Worm (Caenorhabditis elegans) whole organism, L1 larva: ENCODE results near the gene T27A10.2.

ENCODE experiments used
- alr-1 ChIP-seq: fragments of 200-800 bp; sonication (Bioruptor generic); optimal IDR thresholded peaks from 2 replicates; lab custom pipeline; 2018; ENCODE audit warnings: borderline replicate concordance, mild to moderate bottlenecking, missing genetic modification characterization, missing compliant biosample characterization
- aly-2 ChIP-seq: fragments of 150-350 bp; optimal IDR thresholded peaks from 2 replicates; lab custom pipeline; 2014; ENCODE audit warnings: missing biosample characterization, missing genetic modification characterization
- ama-1 ChIP-seq: fragments of 150-350 bp; optimal IDR thresholded peaks from 2 replicates; lab custom pipeline; 2014
- fkh-8 ChIP-seq: sonication (generic microtip); optimal IDR thresholded peaks from 2 replicates; lab custom pipeline; 2016; ENCODE audit warnings: mild to moderate bottlenecking, missing genetic modification characterization, missing compliant biosample characterization
- jun-1 ChIP-seq: fragments of 150-350 bp; optimal IDR thresholded peaks from 2 replicates; lab custom pipeline; 2014; ENCODE audit warnings: missing biosample characterization, missing genetic modification reagents, missing genetic modification characterization
- pag-3 ChIP-seq: sonication (generic microtip); optimal IDR thresholded peaks from 2 replicates; lab custom pipeline; 2017; ENCODE audit warnings: missing genetic modification characterization, mild to moderate bottlenecking, missing compliant biosample characterization, antibody characterized with exemption, borderline replicate concordance; ENCODE audit not compliant: insufficient read depth
- pqm-1 ChIP-seq: sonication (generic microtip); optimal IDR thresholded peaks from 3 replicates; lab custom pipeline; 2017; ENCODE audit warnings: missing biosample characterization, missing genetic modification characterization
- rnt-1 ChIP-seq: sonication (generic microtip); optimal IDR thresholded peaks from 2 replicates; lab custom pipeline; 2016; ENCODE audit warnings: mild to moderate bottlenecking, missing genetic modification characterization, moderate library complexity, missing compliant biosample characterization
- snpc-4 ChIP-seq: fragments of 150-350 bp; optimal IDR thresholded peaks from 2 replicates; lab custom pipeline; 2014; ENCODE audit warnings: missing biosample characterization, missing genetic modification characterization
- sptf-1 ChIP-seq: fragments of 150-350 bp; optimal IDR thresholded peaks from 2 replicates; lab custom pipeline; 2014; ENCODE audit warnings: missing biosample characterization, missing genetic modification characterization
- tbx-2 ChIP-seq: sonication (generic microtip); optimal IDR thresholded peaks from 2 replicates; lab custom pipeline; 2016; ENCODE audit warnings: missing genetic modification characterization, missing compliant biosample characterization
- unc-62 ChIP-seq: fragments of 150-350 bp; optimal IDR thresholded peaks from 2 replicates; lab custom pipeline; 2014; ENCODE audit warnings: missing biosample characterization, missing genetic modification reagents, missing genetic modification characterization
- ztf-11 ChIP-seq, 2 experiments: sonication (generic microtip); optimal IDR thresholded peaks; 2 replicates each; lab custom pipeline; 2016 to 2017; ENCODE audit warnings: missing genetic modification characterization in 2 of 2, missing biosample characterization in 1 of 2, missing compliant biosample characterization in 1 of 2

DNA sequence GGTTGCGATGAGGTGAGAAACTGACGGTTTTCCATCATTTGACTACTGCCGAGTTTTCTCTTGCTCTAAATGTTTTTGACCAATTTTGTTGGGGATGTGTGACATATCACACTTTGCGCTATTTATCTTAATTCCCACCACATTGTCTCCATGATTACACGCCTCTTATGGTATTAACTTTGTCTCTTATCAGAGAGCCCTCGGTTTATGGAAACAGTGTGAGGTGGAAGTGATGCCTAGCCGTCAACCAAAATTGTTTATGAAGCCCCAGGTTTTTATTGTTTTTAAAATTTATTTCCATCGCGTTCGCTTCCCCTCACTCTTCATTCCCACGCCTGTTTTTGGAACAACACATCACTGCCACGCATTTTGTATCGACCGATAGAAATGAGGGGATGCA is 34.6 kb upstream of the T27A10.2 start:
- TF ChIP-seq ama-1 (no peak), unc-62 (GFP tag; lab: Kevin White, UChicago) (no peak), snpc-4 (tag; lab: Kevin White, UChicago) (no peak), ztf-11 (tag; optimal IDR thresholded peaks at IDR 0.05; lab: Kevin White, UChicago) (no peak), alr-1 (tag; lab: Kevin White, UChicago) (no peak), pqm-1 (tag; lab: Kevin White, UChicago) (no peak), pag-3 (tag; lab: Kevin White, UChicago) (no peak), sptf-1 (tag; lab: Kevin White, UChicago) (no peak), fkh-8 (tag; lab: Kevin White, UChicago) (no peak), aly-2 (tag; lab: Kevin White, UChicago) (no peak), rnt-1 (tag; lab: Kevin White, UChicago) (no peak), jun-1 (tag; lab: Kevin White, UChicago) (no peak), tbx-2 (tag; lab: Kevin White, UChicago) (no peak)
